Comparison of ENCODE assay signal across 1 fruit fly cellular context in the genomic region with DNA sequence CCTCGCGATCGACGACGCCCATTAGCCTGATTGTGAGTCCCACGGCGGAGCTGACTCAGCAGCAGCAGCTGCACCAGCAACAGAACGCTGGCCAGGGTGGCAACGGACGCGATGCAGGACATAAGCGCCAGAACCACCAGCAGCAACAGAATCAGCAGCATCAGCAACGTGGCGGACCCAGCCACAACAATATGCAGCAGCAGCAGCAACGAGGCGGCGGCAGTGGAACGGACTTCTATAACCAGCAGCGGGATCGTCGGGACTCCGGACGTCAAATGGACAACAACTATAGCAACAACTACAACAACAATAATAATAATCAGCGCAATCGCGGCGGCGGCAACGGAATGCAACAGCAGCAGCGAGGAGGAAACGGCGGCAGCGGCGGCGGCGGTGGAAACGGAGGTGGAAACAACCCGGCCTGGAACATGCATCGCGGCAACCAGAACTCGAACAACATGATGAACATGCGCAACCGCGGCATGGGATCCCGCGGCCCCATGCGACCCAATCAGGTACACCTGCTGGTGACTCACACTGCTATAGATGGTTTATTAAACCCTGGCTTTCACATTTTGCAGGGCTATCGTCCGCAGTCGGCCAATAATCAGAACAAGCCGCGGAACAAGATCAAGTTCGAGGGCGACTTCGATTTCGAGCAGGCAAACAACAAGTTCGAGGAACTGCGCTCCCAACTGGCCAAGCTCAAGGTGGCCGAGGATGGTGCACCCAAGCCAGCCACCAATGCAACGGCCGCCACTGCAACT.
TF ChIP-seq lines count a peak whose summit lies in the region.

No protein-coding gene starts in this region.

TF ChIP-seq in whole organism, embryonic, 481 proteins besides CTCF, POLR2A, EP300 and RAD21 (continued from another document):
- TF ChIP-seq pum (GFP tag; optimal IDR thresholded peaks at IDR 0.05; lab: Kevin White, UChicago): no peak
- TF ChIP-seq fu2 (GFP tag; optimal IDR thresholded peaks at IDR 0.05; lab: Kevin White, UChicago): no peak
- no peak for TF ChIP-seq Oli (tag; optimal IDR thresholded peaks at IDR 0.05; lab: Kevin White, UChicago)
- TF ChIP-seq CG11456 (GFP tag; IDR thresholded peaks at IDR 0.05; lab: Robert Waterston, UW): 0 out of 3 replicates have a peak, but pooled peaks have one; percentile 58
- no peak for TF ChIP-seq CG34422 (GFP tag; IDR thresholded peaks at IDR 0.05; lab: Robert Waterston, UW)
- no peak for TF ChIP-seq CrebB (tag; optimal IDR thresholded peaks at IDR 0.05; lab: Kevin White, UChicago)
- TF ChIP-seq al (GFP tag; IDR thresholded peaks at IDR 0.05; lab: Robert Waterston, UW): 0 out of 2 replicates have a peak, but pooled peaks have one; percentile 12
- no peak for TF ChIP-seq B-H1 (GFP tag; IDR thresholded peaks at IDR 0.05; lab: Robert Waterston, UW)
- TF ChIP-seq gem (tag; optimal IDR thresholded peaks at IDR 0.05; lab: Kevin White, UChicago): no peak
- no peak for TF ChIP-seq D19A (tag; optimal IDR thresholded peaks at IDR 0.05; lab: Kevin White, UChicago)
- no peak for TF ChIP-seq Mad (GFP tag; optimal IDR thresholded peaks at IDR 0.05; lab: Kevin White, UChicago)
- no peak for TF ChIP-seq CG30020 (tag; optimal IDR thresholded peaks at IDR 0.05; lab: Kevin White, UChicago)
- TF ChIP-seq CG9932 (GFP tag; IDR thresholded peaks at IDR 0.05; lab: Robert Waterston, UW): no peak
- no peak for TF ChIP-seq Ada2b (GFP tag; IDR thresholded peaks at IDR 0.05; lab: Robert Waterston, UW)
- TF ChIP-seq ab (GFP tag; optimal IDR thresholded peaks at IDR 0.05; lab: Kevin White, UChicago): no peak
- no peak for TF ChIP-seq Xbp1 (GFP tag; optimal IDR thresholded peaks at IDR 0.05; lab: Kevin White, UChicago)
- no peak for TF ChIP-seq CG2712 (tag; optimal IDR thresholded peaks at IDR 0.05; lab: Kevin White, UChicago)
- no peak for TF ChIP-seq Ravus (GFP tag; IDR thresholded peaks at IDR 0.05; lab: Robert Waterston, UW)
- TF ChIP-seq CG1647 (GFP tag; optimal IDR thresholded peaks at IDR 0.05; lab: Kevin White, UChicago): no peak
- no peak for TF ChIP-seq B-H2 (GFP tag; optimal IDR thresholded peaks at IDR 0.05; lab: Kevin White, UChicago)
- no peak for TF ChIP-seq fd3F (GFP tag; optimal IDR thresholded peaks at IDR 0.05; lab: Kevin White, UChicago)
- TF ChIP-seq CG2116 (GFP tag; optimal IDR thresholded peaks at IDR 0.05; lab: Kevin White, UChicago): no peak
- no peak for TF ChIP-seq Aef1 (GFP tag; IDR thresholded peaks at IDR 0.05; lab: Robert Waterston, UW)
- no peak for TF ChIP-seq ken (GFP tag; IDR thresholded peaks at IDR 0.05; lab: Robert Waterston, UW)
- no peak for TF ChIP-seq Dbx (GFP tag; IDR thresholded peaks at IDR 0.05; lab: Robert Waterston, UW)
- no peak for TF ChIP-seq en (GFP tag; optimal IDR thresholded peaks at IDR 0.05; lab: Kevin White, UChicago)
- no peak for TF ChIP-seq CG9727 (GFP tag; optimal IDR thresholded peaks at IDR 0.05; lab: Kevin White, UChicago)
- no peak for TF ChIP-seq tll (GFP tag; optimal IDR thresholded peaks at IDR 0.05; lab: Kevin White, UChicago)
- no peak for TF ChIP-seq Stat92E (GFP tag; optimal IDR thresholded peaks at IDR 0.05; lab: Kevin White, UChicago)
- no peak for TF ChIP-seq CG3995 (GFP tag; optimal IDR thresholded peaks at IDR 0.05; lab: Kevin White, UChicago)
- TF ChIP-seq fd96Cb (tag; optimal IDR thresholded peaks at IDR 0.05; lab: Kevin White, UChicago): no peak
- TF ChIP-seq CG7928 (GFP tag; optimal IDR thresholded peaks at IDR 0.05; lab: Kevin White, UChicago): no peak
- no peak for TF ChIP-seq gt (GFP tag; IDR thresholded peaks at IDR 0.05; lab: Robert Waterston, UW)
- TF ChIP-seq nau (GFP tag; optimal IDR thresholded peaks at IDR 0.05; lab: Kevin White, UChicago): no peak
- no peak for TF ChIP-seq scrt (GFP tag; optimal IDR thresholded peaks at IDR 0.05; lab: Kevin White, UChicago)
- no peak for TF ChIP-seq CG6683 (GFP tag; optimal IDR thresholded peaks at IDR 0.05; lab: Kevin White, UChicago)
- TF ChIP-seq gro (GFP tag; optimal IDR thresholded peaks at IDR 0.05; lab: Kevin White, UChicago): no peak
- 0 out of 2 replicates have a peak, but pooled peaks have one; percentile 11 for TF ChIP-seq H2.0 (GFP tag; IDR thresholded peaks at IDR 0.05; lab: Robert Waterston, UW)
- no peak for TF ChIP-seq sug (tag; optimal IDR thresholded peaks at IDR 0.05; lab: Kevin White, UChicago)
- TF ChIP-seq Ets65A (GFP tag; lab: Kevin White, UChicago): peak; percentile 64
- no peak for TF ChIP-seq lov (optimal IDR thresholded peaks at IDR 0.05; lab: Kevin White, UChicago)
- TF ChIP-seq lov (GFP tag; IDR thresholded peaks at IDR 0.05; lab: Robert Waterston, UW): no peak
- TF ChIP-seq Myb (GFP tag; optimal IDR thresholded peaks at IDR 0.05; lab: Kevin White, UChicago): no peak
- peak in 1 of 2 experiments; percentile 12 for TF ChIP-seq Hr51 (GFP tag; optimal IDR thresholded peaks at IDR 0.05; lab: Kevin White, UChicago)
- no peak for TF ChIP-seq sna (GFP tag; IDR thresholded peaks at IDR 0.05; lab: Robert Waterston, UW; ENCODE audit: partially characterized antibody)
- TF ChIP-seq CG9876 (GFP tag; optimal IDR thresholded peaks at IDR 0.05; lab: Kevin White, UChicago): no peak
- 0 out of 2 replicates have a peak, but pooled peaks have one; percentile 22 for TF ChIP-seq Nf-YA (GFP tag; IDR thresholded peaks at IDR 0.05; lab: Robert Waterston, UW)
- no peak for TF ChIP-seq CG8765 (GFP tag; IDR thresholded peaks at IDR 0.05; lab: Robert Waterston, UW)
